Worm (Caenorhabditis elegans): ENCODE data around the gene F59A6.12.
A peak's percentile ranks its signal among the peaks of the same experiment; 100 is the strongest.

The F59A6.12 gene

ce11 chrII:5055129-5055666 lies 43.3 kb upstream of the F59A6.12 start, which contains the start of the genes ify-1 and rpl-22:
Gene ify-1 (minus strand): TSS chrII:5055179.
Gene rpl-22 (plus strand): TSS chrII:5055616.
- TF ChIP-seq pat-9 (tag; optimal IDR thresholded peaks at IDR 0.05) (no peak), che-1 (tag; optimal IDR thresholded peaks at IDR 0.05) (no peak), ets-4 (tag; optimal IDR thresholded peaks at IDR 0.05) (peak; percentile 50), fkh-10 (GFP tag; optimal IDR thresholded peaks at IDR 0.05) (no peak), unc-86 (tag; optimal IDR thresholded peaks at IDR 0.05) (peak; percentile 61), nfya-1 (tag; optimal IDR thresholded peaks at IDR 0.05) (peak; percentile 97), zip-5 (tag; optimal IDR thresholded peaks at IDR 0.05) (peak; percentile 3), pag-3 (tag; optimal IDR thresholded peaks at IDR 0.05; ENCODE audit: borderline replicate concordance) (no peak), T23F11.4 (GFP tag; optimal IDR thresholded peaks at IDR 0.05) (no peak), ceh-14 (tag; optimal IDR thresholded peaks at IDR 0.05) (no peak), dmd-4 (tag; optimal IDR thresholded peaks at IDR 0.05; ENCODE audit: borderline replicate concordance) (no peak), C08G9.2 (tag; optimal IDR thresholded peaks at IDR 0.05) (peak; percentile 54), ceh-22 (tag; optimal IDR thresholded peaks at IDR 0.05) (no peak), pros-1 (tag; optimal IDR thresholded peaks at IDR 0.05) (peak; percentile 73), gmeb-2 (tag; optimal IDR thresholded peaks at IDR 0.05) (no peak), Y22D7AL.16 (tag; optimal IDR thresholded peaks at IDR 0.05) (no peak), sdc-2 (tag; optimal IDR thresholded peaks at IDR 0.05) (peak; percentile 34), hlh-30 (tag; optimal IDR thresholded peaks at IDR 0.05; ENCODE audit: insufficient read depth) (peak; percentile 71), dve-1 (tag; optimal IDR thresholded peaks at IDR 0.05) (peak; percentile 82), elt-2 (tag; optimal IDR thresholded peaks at IDR 0.05) (peak; percentile 99), hlh-13 (GFP tag; optimal IDR thresholded peaks at IDR 0.05) (no peak), ceh-24 (tag; optimal IDR thresholded peaks at IDR 0.05) (no peak), ceh-48 (tag; optimal IDR thresholded peaks at IDR 0.05) (peak; percentile 97), sox-2 (GFP tag; IDR thresholded peaks at IDR 0.05) (no peak), pha-4 (tag; optimal IDR thresholded peaks at IDR 0.05) (no peak), ceh-2 (tag; optimal IDR thresholded peaks at IDR 0.05) (peak; percentile 16), F13H6.1 (tag; optimal IDR thresholded peaks at IDR 0.05) (no peak), hlh-15 (tag; optimal IDR thresholded peaks at IDR 0.05) (no peak), ceh-34 (tag; optimal IDR thresholded peaks at IDR 0.05) (peak; percentile 51), ceh-30 (tag; optimal IDR thresholded peaks at IDR 0.05) (peak; percentile 66), lim-6 (tag; optimal IDR thresholded peaks at IDR 0.05) (no peak), ceh-31 (tag; optimal IDR thresholded peaks at IDR 0.05) (peak; percentile 87), npax-4 (tag; optimal IDR thresholded peaks at IDR 0.05) (no peak), sox-4 (tag; optimal IDR thresholded peaks at IDR 0.05) (peak; percentile 35), ceh-45 (GFP tag; IDR thresholded peaks at IDR 0.05) (no peak), mec-3 (tag; optimal IDR thresholded peaks at IDR 0.05; ENCODE audit: borderline replicate concordance) (no peak), tbx-2 (tag; optimal IDR thresholded peaks at IDR 0.05) (peak; percentile 70), pax-1 (tag; optimal IDR thresholded peaks at IDR 0.05) (peak; percentile 68), K02D7.2 (tag; optimal IDR thresholded peaks at IDR 0.05) (no peak), unc-3 (GFP tag; conservative IDR thresholded peaks at IDR 0.05) (no peak), unc-3 (tag; optimal IDR thresholded peaks at IDR 0.05) (no peak), lin-11 (tag; optimal IDR thresholded peaks at IDR 0.05) (no peak), ahr-1 (tag; optimal IDR thresholded peaks at IDR 0.05) (no peak), rnt-1 (tag; optimal IDR thresholded peaks at IDR 0.05) (peak; percentile 73), ref-2 (tag; optimal IDR thresholded peaks at IDR 0.05) (peak; percentile 71), C38D4.7 (GFP tag; optimal IDR thresholded peaks at IDR 0.05) (no peak), madf-2 (tag; optimal IDR thresholded peaks at IDR 0.05) (peak; percentile 50), unc-55 (GFP tag; optimal IDR thresholded peaks at IDR 0.05) (peak; percentile 71), unc-42 (tag; optimal IDR thresholded peaks at IDR 0.05) (peak; percentile 82), eyg-1 (tag; optimal IDR thresholded peaks at IDR 0.05) (no peak), tbx-7 (tag; optimal IDR thresholded peaks at IDR 0.05) (no peak), hlh-8 (tag; optimal IDR thresholded peaks at IDR 0.05) (peak; percentile 31), nhr-232 (tag; optimal IDR thresholded peaks at IDR 0.05) (no peak)
